Worm (Caenorhabditis elegans): ENCODE results near the gene Y38H6A.5.
"Not testable (repeated sequence)": the region's sequence is repeated elsewhere in the genome, so short reads cannot be mapped to it uniquely, and the experiment has no call there.

The Y38H6A.5 gene

ce11 chrV:20317442-20317841 is 17.7 kb downstream of the Y38H6A.5 start, which contains the start of gene Y113G7C.1:
Gene Y113G7C.1, plus strand, starts transcription at chrV:20317742.
- TF ChIP-seq B0310.2 (tag; optimal IDR thresholded peaks at IDR 0.05) (no peak), flt-1 (GFP tag; IDR thresholded peaks at IDR 0.05) (no peak), tbx-37 (GFP tag; conservative IDR thresholded peaks at IDR 0.05) (no peak), ceh-36 (tag; optimal IDR thresholded peaks at IDR 0.05) (no peak)

- TF ChIP-seq sea-1 (GFP tag; conservative IDR thresholded peaks at IDR 0.05), result no peak
These were observed 23.6 kb downstream of the Y38H6A.5 start, which contains the start of gene clec-262 for ce11 chrV:20311519-20311918. Gene clec-262, plus strand, starts transcription at chrV:20311819.

- TF ChIP-seq hmbx-1 (tag; optimal IDR thresholded peaks at IDR 0.05) (no peak), tra-4 (tag; optimal IDR thresholded peaks at IDR 0.05) (no peak), ceh-13 (GFP tag; optimal IDR thresholded peaks at IDR 0.05) (no peak), ama-1 (optimal IDR thresholded peaks at IDR 0.05) (no peak), tbx-37 (GFP tag; conservative IDR thresholded peaks at IDR 0.05) (no peak), sea-1 (GFP tag; conservative IDR thresholded peaks at IDR 0.05) (no peak), tbx-11 (GFP tag; IDR thresholded peaks at IDR 0.05) (no peak), scrt-1 (GFP tag; IDR thresholded peaks at IDR 0.05) (no peak), flt-1 (GFP tag; IDR thresholded peaks at IDR 0.05) (no peak), aly-1 (tag; optimal IDR thresholded peaks at IDR 0.05) (no peak), hnd-1 (tag; optimal IDR thresholded peaks at IDR 0.05) (no peak), F13C5.2 (tag; optimal IDR thresholded peaks at IDR 0.05) (no peak), hmg-4 (GFP tag; optimal IDR thresholded peaks at IDR 0.05) (no peak), pes-1 (GFP tag; IDR thresholded peaks at IDR 0.05) (no peak), ets-7 (tag; optimal IDR thresholded peaks at IDR 0.05) (no peak), B0310.2 (tag; optimal IDR thresholded peaks at IDR 0.05) (no peak), ceh-36 (tag; optimal IDR thresholded peaks at IDR 0.05) (no peak)
These were observed 24.6 kb downstream of the Y38H6A.5 start, which contains the start of gene ZC15.10 for ce11 chrV:20310575-20310974. Gene ZC15.10, plus strand, starts transcription at chrV:20310736.

- TF ChIP-seq hnd-1 (tag; optimal IDR thresholded peaks at IDR 0.05), result no peak
- TF ChIP-seq ceh-36 (tag; optimal IDR thresholded peaks at IDR 0.05), result no peak
- TF ChIP-seq ceh-13 (GFP tag; optimal IDR thresholded peaks at IDR 0.05), result no peak
- no peak for TF ChIP-seq tra-4 (tag; optimal IDR thresholded peaks at IDR 0.05)
- TF ChIP-seq F13C5.2 (tag; optimal IDR thresholded peaks at IDR 0.05), result no peak
- no peak for TF ChIP-seq hmbx-1 (tag; optimal IDR thresholded peaks at IDR 0.05)
- TF ChIP-seq flt-1 (GFP tag; IDR thresholded peaks at IDR 0.05), result no peak
- TF ChIP-seq ets-7 (tag; optimal IDR thresholded peaks at IDR 0.05), result no peak
- TF ChIP-seq aly-1 (tag; optimal IDR thresholded peaks at IDR 0.05), result no peak
- TF ChIP-seq scrt-1 (GFP tag; IDR thresholded peaks at IDR 0.05), result no peak
- TF ChIP-seq pes-1 (GFP tag; IDR thresholded peaks at IDR 0.05), result no peak
- no peak for TF ChIP-seq sea-1 (GFP tag; conservative IDR thresholded peaks at IDR 0.05)
- no peak for TF ChIP-seq tbx-11 (GFP tag; IDR thresholded peaks at IDR 0.05)
- TF ChIP-seq hmg-4 (GFP tag; optimal IDR thresholded peaks at IDR 0.05), result no peak
- no peak for TF ChIP-seq B0310.2 (tag; optimal IDR thresholded peaks at IDR 0.05)
- TF ChIP-seq ama-1 (optimal IDR thresholded peaks at IDR 0.05), result no peak
- no peak for TF ChIP-seq tbx-37 (GFP tag; conservative IDR thresholded peaks at IDR 0.05)
These were observed 29.4 kb downstream of the Y38H6A.5 start, which contains the start of gene ZC15.1 for ce11 chrV:20305803-20306202. Gene ZC15.1, plus strand, starts transcription at chrV:20306103.

ce11 chrV:20303288-20303687 is 31.9 kb downstream of the Y38H6A.5 start, which contains the start of gene ZC15.3:
Gene ZC15.3, plus strand, starts transcription at chrV:20303588.
- TF ChIP-seq B0310.2 (tag; optimal IDR thresholded peaks at IDR 0.05); ets-7 (tag; optimal IDR thresholded peaks at IDR 0.05); sea-1 (GFP tag; conservative IDR thresholded peaks at IDR 0.05): not testable (repeated sequence)

ce11 chrV:20297650-20298049 is 37.5 kb downstream of the Y38H6A.5 start, which contains the start of gene ZC15.5:
Gene ZC15.5, plus strand, starts transcription at chrV:20297950.
- TF ChIP-seq hmbx-1 (tag; optimal IDR thresholded peaks at IDR 0.05) (no peak), hmg-4 (GFP tag; optimal IDR thresholded peaks at IDR 0.05) (no peak), ets-7 (tag; optimal IDR thresholded peaks at IDR 0.05) (no peak), flt-1 (GFP tag; IDR thresholded peaks at IDR 0.05) (no peak), ama-1 (optimal IDR thresholded peaks at IDR 0.05) (no peak), F13C5.2 (tag; optimal IDR thresholded peaks at IDR 0.05) (no peak), tbx-37 (GFP tag; conservative IDR thresholded peaks at IDR 0.05) (no peak), pes-1 (GFP tag; IDR thresholded peaks at IDR 0.05) (no peak)

ce11 chrV:20294388-20294787 is 40.8 kb downstream of the Y38H6A.5 start, which contains the start of gene clec-261:
Gene clec-261, minus strand, starts transcription at chrV:20294488.
- TF ChIP-seq ceh-13 (GFP tag; optimal IDR thresholded peaks at IDR 0.05) (no peak), tra-4 (tag; optimal IDR thresholded peaks at IDR 0.05) (no peak), tbx-37 (GFP tag; conservative IDR thresholded peaks at IDR 0.05) (no peak), tbx-11 (GFP tag; IDR thresholded peaks at IDR 0.05) (no peak), F13C5.2 (tag; optimal IDR thresholded peaks at IDR 0.05) (no peak), scrt-1 (GFP tag; IDR thresholded peaks at IDR 0.05) (no peak), pes-1 (GFP tag; IDR thresholded peaks at IDR 0.05) (no peak), ama-1 (optimal IDR thresholded peaks at IDR 0.05) (no peak), hnd-1 (tag; optimal IDR thresholded peaks at IDR 0.05) (no peak), hmg-4 (GFP tag; optimal IDR thresholded peaks at IDR 0.05) (no peak), ets-7 (tag; optimal IDR thresholded peaks at IDR 0.05) (no peak), B0310.2 (tag; optimal IDR thresholded peaks at IDR 0.05) (no peak), sea-1 (GFP tag; conservative IDR thresholded peaks at IDR 0.05) (no peak), aly-1 (tag; optimal IDR thresholded peaks at IDR 0.05) (no peak), flt-1 (GFP tag; IDR thresholded peaks at IDR 0.05) (no peak), hmbx-1 (tag; optimal IDR thresholded peaks at IDR 0.05) (no peak), ceh-36 (tag; optimal IDR thresholded peaks at IDR 0.05) (no peak)

ce11 chrV:20289317-20289716 is 45.8 kb downstream of the Y38H6A.5 start, which contains the start of gene mlt-4:
Gene mlt-4, minus strand, starts transcription at chrV:20289417.
- TF ChIP-seq ets-7 (tag; optimal IDR thresholded peaks at IDR 0.05), result no peak
- no peak for TF ChIP-seq scrt-1 (GFP tag; IDR thresholded peaks at IDR 0.05)
- no peak for TF ChIP-seq tra-4 (tag; optimal IDR thresholded peaks at IDR 0.05)
- TF ChIP-seq pes-1 (GFP tag; IDR thresholded peaks at IDR 0.05), result no peak
- TF ChIP-seq hmbx-1 (tag; optimal IDR thresholded peaks at IDR 0.05), result no peak
- TF ChIP-seq aly-1 (tag; optimal IDR thresholded peaks at IDR 0.05), result no peak
- no peak for TF ChIP-seq tbx-37 (GFP tag; conservative IDR thresholded peaks at IDR 0.05)
- TF ChIP-seq hnd-1 (tag; optimal IDR thresholded peaks at IDR 0.05), result no peak
- no peak for TF ChIP-seq tbx-11 (GFP tag; IDR thresholded peaks at IDR 0.05)
- TF ChIP-seq B0310.2 (tag; optimal IDR thresholded peaks at IDR 0.05), result no peak
- TF ChIP-seq hmg-4 (GFP tag; optimal IDR thresholded peaks at IDR 0.05), result no peak
- no peak for TF ChIP-seq ceh-13 (GFP tag; optimal IDR thresholded peaks at IDR 0.05)
